Worm (Caenorhabditis elegans) whole organism, young adult: Measurements from ENCODE around the gene rpc-1.
A peak's percentile ranks its signal among the peaks of the same experiment; 100 is the strongest.

Source experiments
- B0261.1 ChIP-seq: sonication (generic microtip); optimal IDR thresholded peaks from 2 replicates; lab custom pipeline; 2016; ENCODE audit warnings: mild to moderate bottlenecking, missing genetic modification characterization, moderate library complexity, missing compliant biosample characterization
- B0336.3 ChIP-seq: fragments of 200-800 bp; sonication (Bioruptor generic); IDR thresholded peaks from 2 replicates; pipeline ENCODE4 v1.3.6; 2022; ENCODE audit warnings: missing genetic modification characterization, missing compliant biosample characterization
- F33H1.4 ChIP-seq: fragments of 200-800 bp; sonication (Bioruptor generic); IDR thresholded peaks from 2 replicates; pipeline ENCODE4 v1.3.6; 2022; ENCODE audit warnings: missing genetic modification reagents, missing genetic modification characterization, missing compliant biosample characterization
- F39B2.1 ChIP-seq: fragments of 200-800 bp; sonication (Bioruptor generic); IDR thresholded peaks from 2 replicates; pipeline ENCODE4 v1.3.6; 2022; ENCODE audit warnings: missing genetic modification reagents, missing genetic modification characterization, missing compliant biosample characterization
- F52B5.7 ChIP-seq: sonication (generic microtip); optimal IDR thresholded peaks from 2 replicates; lab custom pipeline; 2016; ENCODE audit warnings: mild to moderate bottlenecking, missing genetic modification characterization, missing compliant biosample characterization
- F55B11.4 ChIP-seq: sonication (generic microtip); optimal IDR thresholded peaks from 2 replicates; lab custom pipeline; 2016; ENCODE audit warnings: missing compliant biosample characterization, missing genetic modification characterization, borderline replicate concordance; ENCODE audit not compliant: insufficient read depth
- Y53G8AR.9 ChIP-seq: fragments of 200-800 bp; sonication (Bioruptor generic); conservative IDR thresholded peaks from 2 replicates; pipeline ENCODE4 v1.3.6; 2022; ENCODE audit warnings: missing genetic modification reagents, missing genetic modification characterization, missing compliant biosample characterization
- ZK185.1 ChIP-seq: sonication (generic microtip); optimal IDR thresholded peaks from 2 replicates; lab custom pipeline; 2016; ENCODE audit warnings: mild to moderate bottlenecking, missing genetic modification characterization, missing compliant biosample characterization; ENCODE audit not compliant: poor library complexity, severe bottlenecking
- akir-1 ChIP-seq: fragments of 200-800 bp; sonication (Bioruptor generic); optimal IDR thresholded peaks from 2 replicates; lab custom pipeline; 2018; ENCODE audit warnings: mild to moderate bottlenecking, missing genetic modification characterization, moderate library complexity, missing compliant biosample characterization
- aptf-3 ChIP-seq: fragments of 200-800 bp; sonication (Bioruptor generic); IDR thresholded peaks from 2 replicates; pipeline ENCODE4 v1.3.6; 2022; ENCODE audit warnings: missing genetic modification characterization, missing compliant biosample characterization
- attf-5 ChIP-seq: fragments of 200-800 bp; sonication (Bioruptor generic); optimal IDR thresholded peaks from 2 replicates; lab custom pipeline; 2018; ENCODE audit warnings: mild to moderate bottlenecking, missing genetic modification characterization, missing compliant biosample characterization
- ceh-40 ChIP-seq: fragments of 200-800 bp; sonication (Bioruptor generic); IDR thresholded peaks from 2 replicates; pipeline ENCODE4 v1.3.6; 2022; ENCODE audit warnings: missing genetic modification characterization, missing compliant biosample characterization
- ceh-58 ChIP-seq: fragments of 200-800 bp; sonication (Bioruptor generic); IDR thresholded peaks from 2 replicates; pipeline ENCODE4 v1.3.6; 2022; ENCODE audit warnings: missing genetic modification characterization, missing compliant biosample characterization
- ceh-79 ChIP-seq: sonication (generic microtip); optimal IDR thresholded peaks from 2 replicates; lab custom pipeline; 2017; ENCODE audit warnings: mild to moderate bottlenecking, missing genetic modification characterization, missing compliant biosample characterization
- dox-1 ChIP-seq: fragments of 200-800 bp; sonication (Bioruptor generic); IDR thresholded peaks from 2 replicates; pipeline ENCODE4 v1.3.6; 2022; ENCODE audit warnings: missing genetic modification reagents, missing genetic modification characterization, missing compliant biosample characterization
- egrh-3 ChIP-seq: fragments of 200-800 bp; sonication (Bioruptor generic); IDR thresholded peaks from 2 replicates; pipeline ENCODE4 v1.3.6; 2022; ENCODE audit warnings: missing genetic modification reagents, missing genetic modification characterization, missing compliant biosample characterization
- gei-17 ChIP-seq: fragments of 200-800 bp; sonication (Bioruptor generic); optimal IDR thresholded peaks from 2 replicates; lab custom pipeline; 2018; ENCODE audit warnings: mild to moderate bottlenecking, missing genetic modification characterization, missing compliant biosample characterization
- hmg-1.2 ChIP-seq: fragments of 200-800 bp; sonication (Bioruptor generic); IDR thresholded peaks from 2 replicates; pipeline ENCODE4 v1.3.6; 2022; ENCODE audit warnings: missing genetic modification reagents, missing genetic modification characterization, missing compliant biosample characterization
- hmg-20 ChIP-seq: fragments of 200-800 bp; sonication (Bioruptor generic); IDR thresholded peaks from 2 replicates; pipeline ENCODE4 v1.3.6; 2022; ENCODE audit warnings: missing genetic modification reagents, missing genetic modification characterization, missing compliant biosample characterization
- let-526 ChIP-seq: fragments of 200-800 bp; sonication (Bioruptor generic); IDR thresholded peaks from 2 replicates; pipeline ENCODE4 v1.3.6; 2022; ENCODE audit warnings: missing genetic modification reagents, missing genetic modification characterization, missing compliant biosample characterization
- lin-35 ChIP-seq, 3 experiments: fragments of 150-350 bp in 2 of 3; sonication (generic microtip) in 1 of 3; optimal IDR thresholded peaks; 2 replicates each; lab custom pipeline; 2014 to 2018; ENCODE audit warnings: missing biosample characterization in 3 of 3, missing genetic modification characterization in 3 of 3, missing genetic modification reagents in 3 of 3
- lin-40 ChIP-seq: sonication (generic microtip); optimal IDR thresholded peaks from 2 replicates; lab custom pipeline; 2016; ENCODE audit warnings: missing genetic modification characterization, mild to moderate bottlenecking, missing compliant biosample characterization, missing genotype, missing genetic modification reagents
- madf-10 ChIP-seq: sonication (generic microtip); optimal IDR thresholded peaks from 2 replicates; lab custom pipeline; 2016; ENCODE audit warnings: mild to moderate bottlenecking, missing genetic modification characterization, missing compliant biosample characterization
- nfya-1 ChIP-seq: sonication (generic microtip); optimal IDR thresholded peaks from 2 replicates; lab custom pipeline; 2017; ENCODE audit warnings: antibody characterized with exemption, missing compliant biosample characterization, missing genetic modification characterization, borderline replicate concordance; ENCODE audit not compliant: insufficient read depth
- nfyb-1 ChIP-seq: fragments of 200-800 bp; sonication (Bioruptor generic); IDR thresholded peaks from 2 replicates; pipeline ENCODE4 v1.3.6; 2022; ENCODE audit warnings: missing genetic modification reagents, missing genetic modification characterization, missing compliant biosample characterization
- nhr-179 ChIP-seq: sonication (generic microtip); optimal IDR thresholded peaks from 2 replicates; lab custom pipeline; 2016; ENCODE audit warnings: mild to moderate bottlenecking, missing genetic modification characterization, missing compliant biosample characterization
- nhr-27 ChIP-seq: fragments of 200-800 bp; sonication (Bioruptor generic); optimal IDR thresholded peaks from 2 replicates; lab custom pipeline; 2018; ENCODE audit warnings: mild to moderate bottlenecking, missing genetic modification characterization, moderate library complexity, missing compliant biosample characterization
- snpc-3.4 ChIP-seq: sonication (generic microtip); optimal IDR thresholded peaks from 2 replicates; lab custom pipeline; 2017; ENCODE audit warnings: missing genetic modification characterization, mild to moderate bottlenecking, missing compliant biosample characterization, antibody characterized with exemption, moderate library complexity, missing genotype, missing genetic modification reagents
- sptf-2 ChIP-seq: fragments of 200-800 bp; sonication (Bioruptor generic); optimal IDR thresholded peaks from 2 replicates; lab custom pipeline; 2018; ENCODE audit warnings: mild to moderate bottlenecking, missing genetic modification characterization, missing compliant biosample characterization
- unc-62 ChIP-seq: fragments of 150-350 bp; optimal IDR thresholded peaks from 2 replicates; lab custom pipeline; 2014; ENCODE audit warnings: missing biosample characterization, missing genetic modification reagents, missing genetic modification characterization
- zfh-2 ChIP-seq: fragments of 200-800 bp; sonication (Bioruptor generic); conservative IDR thresholded peaks from 2 replicates; pipeline ENCODE4 v1.3.6; 2022; ENCODE audit warnings: missing genetic modification reagents, missing genetic modification characterization, missing compliant biosample characterization
- zim-3 ChIP-seq: sonication (generic microtip); optimal IDR thresholded peaks from 2 replicates; lab custom pipeline; 2017; ENCODE audit warnings: mild to moderate bottlenecking, missing genetic modification characterization, moderate library complexity, missing compliant biosample characterization
- ztf-6 ChIP-seq: fragments of 200-800 bp; sonication (Bioruptor generic); IDR thresholded peaks from 2 replicates; pipeline ENCODE4 v1.3.6; 2022; ENCODE audit warnings: missing genetic modification reagents, missing genetic modification characterization, missing compliant biosample characterization

rpc-1 gene

DNA sequence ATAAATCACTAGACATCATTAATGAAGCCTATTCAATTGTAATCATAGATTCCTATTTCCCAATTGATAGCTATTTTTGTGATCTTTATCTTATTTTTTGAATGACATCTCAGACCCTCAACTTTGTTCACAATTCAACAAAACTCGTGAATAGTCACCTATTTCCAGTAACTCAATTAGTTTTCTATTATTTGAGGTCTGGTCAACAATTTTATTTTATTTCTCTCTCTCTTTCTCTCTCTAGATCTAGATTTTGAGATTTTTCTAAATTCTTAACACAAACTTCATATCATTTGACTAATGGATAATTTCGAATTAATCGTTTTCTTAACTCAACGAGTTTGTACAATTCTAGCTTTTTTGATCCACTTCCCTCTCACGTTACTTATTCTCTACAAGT is 7.9 kb upstream of the rpc-1 start, which contains the start of gene str-1:
str-1 (plus strand) TSS at position 301 of the 400 bp plus-strand sequence.
- TF ChIP-seq B0336.3 (GFP tag; lab: Robert Waterston, UW) (no peak), hmg-20 (no peak), hmg-1.2 (GFP tag; lab: Robert Waterston, UW) (no peak), zfh-2 (GFP tag; lab: Robert Waterston, UW) (no peak), aptf-3 (no peak), ceh-79 (tag; lab: Kevin White, UChicago) (no peak), let-526 (GFP tag; lab: Robert Waterston, UW) (no peak), lin-35 (GFP tag; optimal IDR thresholded peaks at IDR 0.05; lab: Kevin White, UChicago) (no peak), ceh-58 (GFP tag; lab: Robert Waterston, UW) (no peak), Y53G8AR.9 (no peak)

DNA sequence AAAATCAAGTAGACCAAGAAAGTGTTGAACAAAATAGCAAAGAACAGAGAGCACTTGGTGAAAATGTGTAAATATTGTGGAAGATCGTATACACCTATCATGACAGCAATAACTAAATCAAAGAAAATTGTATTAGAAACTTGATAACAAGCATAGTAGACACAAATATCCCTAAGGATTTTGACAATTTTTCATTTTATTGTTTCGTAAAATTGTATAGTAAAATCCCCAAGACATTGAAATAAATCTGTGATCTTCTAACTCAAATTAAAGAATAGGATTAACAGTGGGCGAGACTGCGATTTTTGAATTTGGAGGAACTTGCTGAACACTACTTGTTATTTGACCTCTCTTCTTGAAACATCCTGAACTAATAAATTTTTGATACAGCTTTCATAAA is 5.7 kb upstream of the rpc-1 start, which contains the start of gene str-220:
str-220 (minus strand) TSS at position 101 of the 400 bp plus-strand sequence.
- no peak for TF ChIP-seq madf-10
- no peak for TF ChIP-seq F33H1.4 (GFP tag; lab: Robert Waterston, UW)
- no peak for TF ChIP-seq nhr-27 (tag; lab: Kevin White, UChicago)
- TF ChIP-seq attf-5, result no peak
- TF ChIP-seq aptf-3, result no peak
- TF ChIP-seq B0261.1 (tag; lab: Kevin White, UChicago), result no peak
- TF ChIP-seq zfh-2 (GFP tag; lab: Robert Waterston, UW), result no peak
- no peak for TF ChIP-seq dox-1 (GFP tag; lab: Robert Waterston, UW)
- no peak for TF ChIP-seq unc-62

DNA sequence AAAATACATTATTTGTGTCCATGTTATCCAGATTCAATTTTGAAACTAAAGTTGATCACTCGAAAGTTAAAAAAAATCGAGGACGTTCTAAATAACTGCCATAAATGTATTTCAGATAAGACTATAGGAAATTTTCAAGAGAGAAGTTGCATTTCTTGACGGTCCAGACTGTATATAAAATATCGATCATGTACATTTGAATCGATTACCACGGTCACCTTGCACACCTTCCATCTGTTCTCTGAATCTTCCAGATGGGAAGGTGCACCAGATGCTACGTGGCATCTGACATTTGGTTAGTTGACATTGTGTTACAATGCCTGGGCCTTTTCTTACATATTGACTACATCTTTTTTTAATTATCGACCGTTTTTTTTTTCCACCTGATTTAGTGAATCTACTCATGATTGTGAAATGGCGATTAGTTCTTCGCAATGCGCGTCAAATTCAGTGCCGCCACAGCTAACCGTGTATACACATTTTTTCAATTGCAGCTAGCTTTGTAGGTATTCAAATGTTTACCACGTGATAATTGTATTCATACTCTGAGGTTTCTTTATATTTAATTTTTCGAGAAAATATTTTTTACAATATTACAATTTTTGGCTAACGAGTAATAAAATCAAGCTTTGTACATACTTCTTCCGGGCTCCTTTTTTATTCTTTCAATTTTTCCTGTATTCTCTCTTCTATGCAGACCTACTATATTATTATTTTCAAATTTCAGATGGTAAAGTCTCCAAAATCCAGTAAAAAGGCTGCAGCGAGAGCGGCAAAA is 2.6 kb upstream of the rpc-1 start, which contains the start of gene skr-16:
skr-16 (plus strand) TSS at position 728 of the 778 bp plus-strand sequence.
- TF ChIP-seq nfya-1 (tag; lab: Kevin White, UChicago) (no peak), lin-40 (tag; lab: Kevin White, UChicago) (no peak), gei-17 (GFP tag; lab: Kevin White, UChicago) (no peak), ceh-40 (GFP tag; lab: Robert Waterston, UW) (no peak), ztf-6 (GFP tag; lab: Robert Waterston, UW) (no peak), F39B2.1 (no peak), nhr-27 (tag; lab: Kevin White, UChicago) (no peak), zim-3 (tag; lab: Kevin White, UChicago) (no peak), nfyb-1 (GFP tag; lab: Robert Waterston, UW) (no peak), ceh-58 (GFP tag; lab: Robert Waterston, UW) (no peak), nhr-179 (no peak), unc-62 (no peak), ceh-79 (tag; lab: Kevin White, UChicago) (no peak), egrh-3 (GFP tag; lab: Robert Waterston, UW) (no peak), ZK185.1 (no peak), sptf-2 (GFP tag; lab: Kevin White, UChicago) (no peak), snpc-3.4 (tag; lab: Kevin White, UChicago) (no peak), F52B5.7 (tag; lab: Kevin White, UChicago) (no peak), akir-1 (GFP tag; lab: Kevin White, UChicago) (no peak)

DNA sequence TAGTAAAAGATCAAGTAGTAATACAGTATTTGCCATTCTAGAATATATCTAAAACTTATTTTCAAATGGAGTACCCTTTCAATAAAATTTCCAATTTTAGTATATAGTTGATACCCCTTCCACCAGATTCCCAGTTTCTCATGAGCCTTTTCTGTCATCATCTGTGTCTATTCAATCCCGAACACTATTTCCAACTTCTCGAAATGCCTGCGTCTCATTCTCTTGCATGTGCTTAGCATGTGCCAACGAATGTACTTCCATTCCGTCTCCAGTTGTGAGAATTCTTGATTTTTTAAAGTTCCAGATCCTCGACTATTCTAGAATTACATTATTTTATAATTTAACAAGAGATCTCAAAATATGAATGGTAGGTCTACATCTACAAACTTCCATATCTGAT is 1.0 kb upstream of the rpc-1 start, which contains the start of gene C42D4.18:
C42D4.18 (plus strand) TSS at position 231 of the 400 bp plus-strand sequence.
- TF ChIP-seq F55B11.4 (tag; lab: Kevin White, UChicago) (no peak), F39B2.1 (no peak), hmg-1.2 (GFP tag; lab: Robert Waterston, UW) (peak; percentile 90), F52B5.7 (tag; lab: Kevin White, UChicago) (no peak)
